Worm (Caenorhabditis elegans) whole organism, dauer: ENCODE results near the gene C31B8.7.

Source experiments
- unc-62 ChIP-seq: sonication (generic microtip); optimal IDR thresholded peaks from 2 replicates; lab custom pipeline; 2017; ENCODE audit warnings: missing biosample characterization, missing genetic modification reagents, missing genetic modification characterization

Gene C31B8.7

ce11 chrV:2896198-2896660, 6.9 kb downstream of the C31B8.7 start, which contains the start of gene pals-32:
TSS of gene pals-32 (plus strand) at chrV:2896610.
- no peak for TF ChIP-seq unc-62

ce11 chrV:2892976-2893375, 10.2 kb downstream of the C31B8.7 start, which contains the start of gene srh-127:
TSS of gene srh-127 (plus strand) at chrV:2893276.
- TF ChIP-seq unc-62: no peak

- TF ChIP-seq unc-62: no peak
Observed at ce11 chrV:2891927-2892326, 11.2 kb downstream of the C31B8.7 start, which contains the start of gene F37B4.15. TSS of gene F37B4.15 (plus strand) at chrV:2892227.

ce11 chrV:2888681-2889080, 14.4 kb downstream of the C31B8.7 start, which contains the start of gene srw-4:
TSS of gene srw-4 (minus strand) at chrV:2888781.
- TF ChIP-seq unc-62: no peak

ce11 chrV:2888265-2888664, 14.9 kb downstream of the C31B8.7 start:
- no peak for TF ChIP-seq unc-62

ce11 chrV:2884411-2884810, 18.7 kb downstream of the C31B8.7 start, which contains the start of gene sre-24:
TSS of gene sre-24 (plus strand) at chrV:2884711.
- no peak for TF ChIP-seq unc-62

- TF ChIP-seq unc-62: no peak
Observed at ce11 chrV:2883097-2883496, 20.0 kb downstream of the C31B8.7 start.

- TF ChIP-seq unc-62: no peak
Observed at ce11 chrV:2881565-2881964, 21.6 kb downstream of the C31B8.7 start.

- TF ChIP-seq unc-62: no peak
Observed at ce11 chrV:2881016-2881415, 22.1 kb downstream of the C31B8.7 start, which contains the start of gene ifc-1. TSS of gene ifc-1 (plus strand) at chrV:2881393.

- no peak for TF ChIP-seq unc-62
Observed at ce11 chrV:2880356-2880755, 22.8 kb downstream of the C31B8.7 start.

- TF ChIP-seq unc-62: no peak
Observed at ce11 chrV:2879801-2880200, 23.3 kb downstream of the C31B8.7 start, which contains the start of gene str-39. TSS of gene str-39 (minus strand) at chrV:2879901.

- no peak for TF ChIP-seq unc-62
Observed at ce11 chrV:2877509-2877908, 25.6 kb downstream of the C31B8.7 start, which contains the start of gene F37B4.10. TSS of gene F37B4.10 (minus strand) at chrV:2877609.

- TF ChIP-seq unc-62: no peak
Observed at ce11 chrV:2876188-2876831, 26.8 kb downstream of the C31B8.7 start.

- no peak for TF ChIP-seq unc-62
Observed at ce11 chrV:2875422-2875821, 27.7 kb downstream of the C31B8.7 start, which contains the start of gene folt-2. TSS of gene folt-2 (minus strand) at chrV:2875600.

ce11 chrV:2872947-2873346, 30.2 kb downstream of the C31B8.7 start:
- no peak for TF ChIP-seq unc-62

- no peak for TF ChIP-seq unc-62
Observed at ce11 chrV:2871754-2872504, 31.2 kb downstream of the C31B8.7 start.

ce11 chrV:2870127-2870526, 33.0 kb downstream of the C31B8.7 start, which contains the start of gene srh-243:
TSS of gene srh-243 (plus strand) at chrV:2870427.
- no peak for TF ChIP-seq unc-62
